Worm (Caenorhabditis elegans) whole organism, L2 larva: ENCODE data around the gene daf-11.

Source experiments
- F13H6.1 ChIP-seq: sonication (generic microtip); optimal IDR thresholded peaks from 2 replicates; lab custom pipeline; 2016; ENCODE audit warnings: missing genetic modification characterization, missing compliant biosample characterization
- R02D3.7 ChIP-seq: fragments of 150-350 bp; optimal IDR thresholded peaks from 2 replicates; lab custom pipeline; 2014; ENCODE audit warnings: missing biosample characterization, missing genetic modification characterization
- Y55F3AM.14 ChIP-seq: fragments of 200-800 bp; sonication (Bioruptor generic); optimal IDR thresholded peaks from 2 replicates; lab custom pipeline; 2018; ENCODE audit warnings: mild to moderate bottlenecking, missing genetic modification characterization, missing compliant biosample characterization
- alr-1 ChIP-seq: fragments of 150-350 bp; optimal IDR thresholded peaks from 2 replicates; lab custom pipeline; 2014; ENCODE audit warnings: missing biosample characterization, missing genetic modification characterization
- aly-2 ChIP-seq: fragments of 150-350 bp; optimal IDR thresholded peaks from 2 replicates; lab custom pipeline; 2014; ENCODE audit warnings: missing biosample characterization, missing genetic modification characterization
- blmp-1 ChIP-seq: sonication (generic microtip); optimal IDR thresholded peaks from 2 replicates; lab custom pipeline; 2017; ENCODE audit warnings: missing genetic modification characterization, mild to moderate bottlenecking, missing compliant biosample characterization, antibody characterized with exemption, moderate library complexity; ENCODE audit not compliant: insufficient read depth
- ceh-16 ChIP-seq: fragments of 150-350 bp; optimal IDR thresholded peaks from 2 replicates; lab custom pipeline; 2014; ENCODE audit warnings: missing biosample characterization, missing genetic modification characterization
- crh-2 ChIP-seq: sonication (generic microtip); optimal IDR thresholded peaks from 2 replicates; lab custom pipeline; 2017; ENCODE audit warnings: missing biosample characterization, missing genetic modification characterization
- dmd-4 ChIP-seq: sonication (generic microtip); optimal IDR thresholded peaks from 2 replicates; lab custom pipeline; 2017; ENCODE audit warnings: missing biosample characterization, missing genetic modification characterization
- egl-27 ChIP-seq: sonication (generic microtip); optimal IDR thresholded peaks from 3 replicates; lab custom pipeline; 2017; ENCODE audit warnings: missing biosample characterization, missing genetic modification reagents, missing genetic modification characterization
- elt-1 ChIP-seq: fragments of 150-350 bp; optimal IDR thresholded peaks from 2 replicates; lab custom pipeline; 2014; ENCODE audit warnings: missing biosample characterization, missing genetic modification characterization
- elt-3 ChIP-seq: sonication (generic microtip); optimal IDR thresholded peaks from 2 replicates; lab custom pipeline; 2017; ENCODE audit warnings: missing biosample characterization, missing genetic modification characterization
- fos-1 ChIP-seq: fragments of 150-350 bp; optimal IDR thresholded peaks from 2 replicates; lab custom pipeline; 2014; ENCODE audit warnings: missing biosample characterization, missing genetic modification characterization
- gmeb-1 ChIP-seq: fragments of 150-350 bp; optimal IDR thresholded peaks from 2 replicates; lab custom pipeline; 2014; ENCODE audit warnings: missing biosample characterization, missing genetic modification characterization
- lin-11 ChIP-seq: fragments of 150-350 bp; sonication (generic microtip); optimal IDR thresholded peaks from 2 replicates; lab custom pipeline; 2014; ENCODE audit warnings: missing biosample characterization, missing genetic modification characterization, inconsistent platforms, mixed read lengths
- lin-13 ChIP-seq: fragments of 150-350 bp; optimal IDR thresholded peaks from 2 replicates; lab custom pipeline; 2014; ENCODE audit warnings: missing biosample characterization, missing genetic modification reagents, missing genetic modification characterization
- lin-39 ChIP-seq: fragments of 150-350 bp; optimal IDR thresholded peaks from 2 replicates; lab custom pipeline; 2014; ENCODE audit warnings: missing biosample characterization, missing genetic modification reagents, missing genetic modification characterization
- lsy-2 ChIP-seq, 2 experiments: fragments of 150-350 bp in 1 of 2; sonication (generic microtip) in 1 of 2; optimal IDR thresholded peaks; 2 replicates each; lab custom pipeline; 2014 to 2017; ENCODE audit warnings: missing biosample characterization in 2 of 2, missing genetic modification characterization in 2 of 2
- mbf-1 ChIP-seq: sonication (generic microtip); optimal IDR thresholded peaks from 2 replicates; lab custom pipeline; 2017; ENCODE audit warnings: missing biosample characterization, missing genetic modification characterization
- mdl-1 ChIP-seq, 2 experiments: fragments of 150-350 bp in 1 of 2; sonication (generic microtip) in 1 of 2; optimal IDR thresholded peaks; 2 replicates each; lab custom pipeline; 2017; ENCODE audit warnings: missing biosample characterization in 2 of 2, missing genetic modification characterization in 2 of 2
- nhr-10 ChIP-seq: sonication (generic microtip); optimal IDR thresholded peaks from 2 replicates; lab custom pipeline; 2017; ENCODE audit warnings: missing biosample characterization, missing genetic modification characterization
- nhr-11 ChIP-seq: fragments of 150-350 bp; optimal IDR thresholded peaks from 2 replicates; lab custom pipeline; 2014; ENCODE audit warnings: missing biosample characterization, missing genetic modification characterization
- nhr-129 ChIP-seq: fragments of 150-350 bp; optimal IDR thresholded peaks from 2 replicates; lab custom pipeline; 2014; ENCODE audit warnings: missing biosample characterization, missing genetic modification characterization
- nhr-21 ChIP-seq: fragments of 150-350 bp; optimal IDR thresholded peaks from 2 replicates; lab custom pipeline; 2014; ENCODE audit warnings: missing biosample characterization, missing genetic modification characterization
- nhr-23 ChIP-seq: fragments of 150-350 bp; optimal IDR thresholded peaks from 2 replicates; lab custom pipeline; 2014; ENCODE audit warnings: missing biosample characterization, missing genetic modification reagents, missing genetic modification characterization
- nhr-237 ChIP-seq: fragments of 150-350 bp; optimal IDR thresholded peaks from 2 replicates; lab custom pipeline; 2014; ENCODE audit warnings: missing biosample characterization, missing genetic modification characterization
- nhr-25 ChIP-seq: fragments of 150-350 bp; sonication (generic microtip); optimal IDR thresholded peaks from 3 replicates; lab custom pipeline; 2014; ENCODE audit warnings: missing biosample characterization, missing genetic modification characterization
- nhr-6 ChIP-seq: fragments of 150-350 bp; optimal IDR thresholded peaks from 2 replicates; lab custom pipeline; 2014; ENCODE audit warnings: missing biosample characterization, missing genetic modification characterization
- nhr-77 ChIP-seq: fragments of 150-350 bp; optimal IDR thresholded peaks from 2 replicates; lab custom pipeline; 2014; ENCODE audit warnings: missing biosample characterization, missing genetic modification characterization
- peb-1 ChIP-seq: fragments of 150-350 bp; optimal IDR thresholded peaks from 2 replicates; lab custom pipeline; 2014; ENCODE audit warnings: missing biosample characterization, missing genetic modification characterization
- skn-1 ChIP-seq: sonication (generic microtip); optimal IDR thresholded peaks from 2 replicates; lab custom pipeline; 2017; ENCODE audit warnings: missing biosample characterization, missing genetic modification characterization
- sma-3 ChIP-seq: sonication (generic microtip); optimal IDR thresholded peaks from 2 replicates; lab custom pipeline; 2016; ENCODE audit warnings: missing genetic modification reagents, missing genetic modification characterization, missing compliant biosample characterization
- sma-9 ChIP-seq, 2 experiments: fragments of 150-350 bp in 1 of 2; sonication (generic microtip) in 1 of 2; optimal IDR thresholded peaks; 2 replicates each; lab custom pipeline; 2014 to 2016; ENCODE audit warnings: missing genetic modification characterization in 2 of 2, mild to moderate bottlenecking in 1 of 2, missing biosample characterization in 1 of 2, missing compliant biosample characterization in 1 of 2, missing genetic modification reagents in 1 of 2, moderate library complexity in 1 of 2
- unc-39 ChIP-seq: fragments of 150-350 bp; optimal IDR thresholded peaks from 2 replicates; lab custom pipeline; 2014; ENCODE audit warnings: missing biosample characterization, missing genetic modification characterization
- unc-55 ChIP-seq: fragments of 150-350 bp; sonication (generic microtip); optimal IDR thresholded peaks from 3 replicates; lab custom pipeline; 2014; ENCODE audit warnings: missing biosample characterization, missing genetic modification reagents, missing genetic modification characterization
- unc-62 ChIP-seq: fragments of 150-350 bp; optimal IDR thresholded peaks from 2 replicates; lab custom pipeline; 2014; ENCODE audit warnings: missing biosample characterization, missing genetic modification reagents, missing genetic modification characterization
- zag-1 ChIP-seq: fragments of 150-350 bp; optimal IDR thresholded peaks from 2 replicates; lab custom pipeline; 2014; ENCODE audit warnings: missing biosample characterization, missing genetic modification characterization
- ztf-1 ChIP-seq: fragments of 200-800 bp; sonication (Bioruptor generic); conservative IDR thresholded peaks from 2 replicates; pipeline ENCODE4 v1.3.6; 2022; ENCODE audit warnings: missing genetic modification characterization, missing compliant biosample characterization
- ztf-11 ChIP-seq: sonication (generic microtip); optimal IDR thresholded peaks from 2 replicates; lab custom pipeline; 2017; ENCODE audit warnings: missing biosample characterization, missing genetic modification characterization
- ztf-4 ChIP-seq: fragments of 150-350 bp; optimal IDR thresholded peaks from 2 replicates; lab custom pipeline; 2014; ENCODE audit warnings: missing biosample characterization, missing genetic modification characterization

The daf-11 gene

ce11 chrV:11733460-11733859, 7.6 kb upstream of the daf-11 start, which contains the start of gene npp-22:
Gene npp-22, minus strand, starts transcription at chrV:11733472.
- TF ChIP-seq unc-55 (no peak), sma-3 (GFP tag; lab: Kevin White, UChicago) (peak; percentile 54), nhr-129 (tag; lab: Kevin White, UChicago) (no peak), lin-13 (peak; percentile 36), nhr-11 (tag; lab: Kevin White, UChicago) (no peak), peb-1 (tag; lab: Kevin White, UChicago) (no peak), nhr-10 (tag; lab: Kevin White, UChicago) (no peak), ztf-11 (tag; lab: Kevin White, UChicago) (no peak), nhr-77 (tag; lab: Kevin White, UChicago) (no peak), lin-11 (tag; lab: Kevin White, UChicago) (peak; percentile 56), mdl-1 (tag; optimal IDR thresholded peaks at IDR 0.05; lab: Kevin White, UChicago) (no peak), unc-62 (GFP tag; lab: Kevin White, UChicago) (no peak), elt-1 (no peak), crh-2 (peak; percentile 47), fos-1 (tag; lab: Kevin White, UChicago) (peak; percentile 38), F13H6.1 (tag; lab: Kevin White, UChicago) (peak; percentile 50), alr-1 (tag; lab: Kevin White, UChicago) (no peak), sma-9 (GFP tag; optimal IDR thresholded peaks at IDR 0.05; lab: Kevin White, UChicago) (peak; percentile 60), sma-9 (tag; optimal IDR thresholded peaks at IDR 0.05; lab: Kevin White, UChicago) (no peak), unc-39 (tag; lab: Kevin White, UChicago) (no peak), lsy-2 (tag; optimal IDR thresholded peaks at IDR 0.05; lab: Kevin White, UChicago) (peak; percentile 25 to 78), nhr-21 (tag; lab: Kevin White, UChicago) (peak; percentile 40), gmeb-1 (tag; lab: Kevin White, UChicago) (peak; percentile 95), egl-27 (tag; lab: Kevin White, UChicago) (no peak), nhr-25 (peak; percentile 39)

ce11 chrV:11732049-11732448, 6.2 kb upstream of the daf-11 start:
- TF ChIP-seq zag-1 (no peak), skn-1 (tag; lab: Kevin White, UChicago) (no peak), F13H6.1 (tag; lab: Kevin White, UChicago) (no peak), R02D3.7 (no peak), nhr-10 (tag; lab: Kevin White, UChicago) (no peak), elt-3 (tag; lab: Kevin White, UChicago) (no peak), ztf-4 (no peak), ceh-16 (tag; lab: Kevin White, UChicago) (no peak), elt-1 (no peak), nhr-77 (tag; lab: Kevin White, UChicago) (no peak), dmd-4 (tag; lab: Kevin White, UChicago) (no peak), aly-2 (tag; lab: Kevin White, UChicago) (no peak)

- TF ChIP-seq mdl-1 (tag; optimal IDR thresholded peaks at IDR 0.05; lab: Kevin White, UChicago) (no peak), lin-11 (tag; lab: Kevin White, UChicago) (no peak), Y55F3AM.14 (GFP tag; lab: Kevin White, UChicago) (no peak), nhr-25 (no peak), mbf-1 (tag; lab: Kevin White, UChicago) (no peak), peb-1 (tag; lab: Kevin White, UChicago) (no peak), nhr-10 (tag; lab: Kevin White, UChicago) (no peak)
- TF ChIP-seq, all 48 proteins: peak for 0
Measured at ce11 chrV:11730060-11730459, 4.2 kb upstream of the daf-11 start, which contains the start of gene rhr-2. Gene rhr-2, minus strand, starts transcription at chrV:11730160.

DNA sequence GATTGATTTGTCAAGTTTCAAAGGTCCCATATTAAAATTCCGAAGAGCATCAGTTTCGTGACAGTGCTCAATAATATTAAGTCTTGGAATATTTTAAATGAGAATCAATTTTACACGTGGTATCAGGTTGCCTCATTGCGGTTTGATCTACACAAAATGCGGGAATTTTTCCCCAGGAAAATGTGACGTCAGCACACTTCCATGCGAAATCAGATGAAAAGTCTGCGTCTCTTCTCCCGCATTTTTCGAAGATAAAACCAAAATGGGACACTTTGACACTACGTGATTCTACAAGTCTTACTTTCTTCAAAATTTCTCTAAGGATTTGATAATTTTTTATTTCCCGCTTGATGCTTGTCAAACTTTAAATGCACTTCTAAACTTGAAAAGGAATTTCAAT, 3.0 kb downstream of the daf-11 start:
- TF ChIP-seq nhr-6 (tag; lab: Kevin White, UChicago) (no peak), nhr-77 (tag; lab: Kevin White, UChicago) (no peak), nhr-237 (tag; lab: Kevin White, UChicago) (no peak), ztf-1 (no peak), lin-11 (tag; lab: Kevin White, UChicago) (no peak), F13H6.1 (tag; lab: Kevin White, UChicago) (no peak), skn-1 (tag; lab: Kevin White, UChicago) (no peak), gmeb-1 (tag; lab: Kevin White, UChicago) (no peak), aly-2 (tag; lab: Kevin White, UChicago) (no peak), dmd-4 (tag; lab: Kevin White, UChicago) (no peak), blmp-1 (tag; lab: Kevin White, UChicago) (no peak), lin-13 (no peak), ztf-11 (tag; lab: Kevin White, UChicago) (no peak), nhr-129 (tag; lab: Kevin White, UChicago) (no peak), nhr-23 (no peak), nhr-10 (tag; lab: Kevin White, UChicago) (no peak), lin-39 (no peak)
